Worm (Caenorhabditis elegans): Measurements from ENCODE around the gene srx-92.

- no peak for TF ChIP-seq fos-1 (tag; optimal IDR thresholded peaks at IDR 0.05)
- TF ChIP-seq zag-1 (tag; optimal IDR thresholded peaks at IDR 0.05): no peak
- no peak for TF ChIP-seq ama-1 (optimal IDR thresholded peaks at IDR 0.05)
These were observed 27.9 kb downstream of the srx-92 start, which contains the start of gene srj-32 for ce11 chrV:7297263-7297662.

Data from whole organism, L2 larva.